Worm (Caenorhabditis elegans): Measurements from ENCODE around the gene psme-3.

- no peak for TF ChIP-seq nhr-76 (tag; optimal IDR thresholded peaks at IDR 0.05)
- TF ChIP-seq skn-1 (tag; optimal IDR thresholded peaks at IDR 0.05) = no peak
- no peak for TF ChIP-seq fkh-10 (GFP tag; optimal IDR thresholded peaks at IDR 0.05)
- TF ChIP-seq ceh-82 (tag; optimal IDR thresholded peaks at IDR 0.05) = no peak
- TF ChIP-seq zag-1 (tag; optimal IDR thresholded peaks at IDR 0.05) = no peak
- TF ChIP-seq nhr-84 (tag; optimal IDR thresholded peaks at IDR 0.05) = no peak
- TF ChIP-seq lin-15B (tag; optimal IDR thresholded peaks at IDR 0.05) = no peak
- no peak for TF ChIP-seq lin-35 (GFP tag; optimal IDR thresholded peaks at IDR 0.05)
- TF ChIP-seq lin-39 (tag; optimal IDR thresholded peaks at IDR 0.05) = no peak
- no peak for TF ChIP-seq mdl-1 (tag; optimal IDR thresholded peaks at IDR 0.05)
- TF ChIP-seq fos-1 (tag; optimal IDR thresholded peaks at IDR 0.05) = no peak
- TF ChIP-seq sup-37 (GFP tag; optimal IDR thresholded peaks at IDR 0.05) = no peak
- no peak for TF ChIP-seq nhr-90 (tag; optimal IDR thresholded peaks at IDR 0.05; ENCODE audit: poor library complexity)
These were observed 22.3 kb downstream of the psme-3 start for ce11 chrIII:11590255-11590654.
